Fruit fly (Drosophila melanogaster): ENCODE measurements around the gene CG12535.

CG12535 gene

dm6 chrX:3455431-3456001, 6.8 kb upstream of the CG12535 start (continued):
- TF ChIP-seq dysf (GFP tag; IDR thresholded peaks at IDR 0.05) (peak; percentile 63; the same call in 2 of the 3 replicates), CG18262 (tag; optimal IDR thresholded peaks at IDR 0.05) (peak; percentile 67), CG31441 (GFP tag; IDR thresholded peaks at IDR 0.05) (peak; percentile 68), CG6654 (GFP tag; optimal IDR thresholded peaks at IDR 0.05) (peak; percentile 37), D (optimal IDR thresholded peaks at IDR 0.05) (no peak), D (GFP tag; optimal IDR thresholded peaks at IDR 0.05) (peak; percentile 45), Sox102F (GFP tag; optimal IDR thresholded peaks at IDR 0.05) (peak; percentile 60), cwo (GFP tag; optimal IDR thresholded peaks at IDR 0.05) (peak; percentile 42), Meics (GFP tag; optimal IDR thresholded peaks at IDR 0.05) (peak; percentile 54), fd96Cb (tag; optimal IDR thresholded peaks at IDR 0.05) (peak; percentile 58), tx (GFP tag; optimal IDR thresholded peaks at IDR 0.05) (no peak), luna (GFP tag; optimal IDR thresholded peaks at IDR 0.05) (no peak), twi (tag; optimal IDR thresholded peaks at IDR 0.05) (peak; percentile 11), CG32532 (GFP tag; IDR thresholded peaks at IDR 0.05) (peak; percentile 41), CG12769 (tag; optimal IDR thresholded peaks at IDR 0.05) (peak; percentile 29), row (GFP tag; IDR thresholded peaks at IDR 0.05) (peak; percentile 48; the same call in 2 of the 3 replicates), CG4424 (GFP tag; optimal IDR thresholded peaks at IDR 0.05) (peak; percentile 4), Mrtf (GFP tag; IDR thresholded peaks at IDR 0.05) (0 out of 3 replicates have a peak, but pooled peaks have one; percentile 25)

dm6 chrX:3454715-3455114, 6.0 kb upstream of the CG12535 start:
- peak; percentile 38 for TF ChIP-seq CG10979 (tag; optimal IDR thresholded peaks at IDR 0.05)
- no peak for TF ChIP-seq CG6683 (GFP tag; optimal IDR thresholded peaks at IDR 0.05)
- no peak for TF ChIP-seq CG6175 (GFP tag; IDR thresholded peaks at IDR 0.05)
- TF ChIP-seq CG3407 (GFP tag; optimal IDR thresholded peaks at IDR 0.05): peak; percentile 16
- no peak for TF ChIP-seq CG4328 (GFP tag; optimal IDR thresholded peaks at IDR 0.05)
- TF ChIP-seq Drgx (GFP tag; IDR thresholded peaks at IDR 0.05): peak; percentile 79
- TF ChIP-seq Sry-δ (GFP tag; optimal IDR thresholded peaks at IDR 0.05): no peak
- peak; percentile 54 for TF ChIP-seq phol (tag; optimal IDR thresholded peaks at IDR 0.05)
- TF ChIP-seq sens (GFP tag): peak; percentile 82
- peak; percentile 56 for TF ChIP-seq D19A (tag; optimal IDR thresholded peaks at IDR 0.05)
- TF ChIP-seq ttk (GFP tag; IDR thresholded peaks at IDR 0.05): 0 out of 2 replicates have a peak, but pooled peaks have one; percentile 8
- TF ChIP-seq CG34422 (GFP tag; IDR thresholded peaks at IDR 0.05): no peak
- TF ChIP-seq pb (GFP tag; optimal IDR thresholded peaks at IDR 0.05): no peak
- TF ChIP-seq CG3281 (GFP tag; optimal IDR thresholded peaks at IDR 0.05): no peak
- no peak for TF ChIP-seq ewg (GFP tag; optimal IDR thresholded peaks at IDR 0.05)
- no peak for TF ChIP-seq lab (GFP tag; optimal IDR thresholded peaks at IDR 0.05)
- TF ChIP-seq CG17912 (GFP tag; optimal IDR thresholded peaks at IDR 0.05): no peak
- no peak for TF ChIP-seq prd (optimal IDR thresholded peaks at IDR 0.05)
- peak; percentile 35; the same call in 1 of the 3 replicates for TF ChIP-seq prd (GFP tag; IDR thresholded peaks at IDR 0.05)
- TF ChIP-seq Fer1 (GFP tag; optimal IDR thresholded peaks at IDR 0.05): no peak
- no peak for TF ChIP-seq Lpt (GFP tag; optimal IDR thresholded peaks at IDR 0.05)
- TF ChIP-seq dpn (GFP tag; optimal IDR thresholded peaks at IDR 0.05): peak in 1 of 2 experiments; percentile 34
- peak; percentile 9 for TF ChIP-seq Xbp1 (GFP tag; optimal IDR thresholded peaks at IDR 0.05)
- no peak for TF ChIP-seq Opbp (GFP tag; IDR thresholded peaks at IDR 0.05; ENCODE audit: partially characterized antibody)
- TF ChIP-seq pan (optimal IDR thresholded peaks at IDR 0.05): no peak
- peak in 1 of 2 experiments; percentile 43 for TF ChIP-seq pan (GFP tag; optimal IDR thresholded peaks at IDR 0.05 in 1 of 2, IDR thresholded peaks at IDR 0.05 in 1 of 2)
- peak; percentile 26; the same call in 1 of the 2 replicates for TF ChIP-seq Ptx1 (GFP tag; IDR thresholded peaks at IDR 0.05)
- TF ChIP-seq scrt (GFP tag; optimal IDR thresholded peaks at IDR 0.05): no peak
- no peak for TF ChIP-seq inv (GFP tag; IDR thresholded peaks at IDR 0.05; ENCODE audit: partially characterized antibody)
- peak; percentile 25 for TF ChIP-seq CG2875 (GFP tag; optimal IDR thresholded peaks at IDR 0.05)
- TF ChIP-seq Blimp-1 (GFP tag; optimal IDR thresholded peaks at IDR 0.05): peak; percentile 41
- peak; percentile 45; the same call in 1 of the 3 replicates for TF ChIP-seq ci (GFP tag; IDR thresholded peaks at IDR 0.05)
- TF ChIP-seq CG9215 (GFP tag; IDR thresholded peaks at IDR 0.05): no peak
